Worm (Caenorhabditis elegans): ENCODE measurements around the gene thn-5.
"Not testable (repeated sequence)": the region's sequence is repeated elsewhere in the genome, so short reads cannot be mapped to it uniquely, and the experiment has no call there.

- TF ChIP-seq R02D3.7 (tag; optimal IDR thresholded peaks at IDR 0.05); jun-1 (tag; optimal IDR thresholded peaks at IDR 0.05); pqm-1 (tag; optimal IDR thresholded peaks at IDR 0.05); saeg-2 (GFP tag; IDR thresholded peaks at IDR 0.05); ztf-11 (tag; optimal IDR thresholded peaks at IDR 0.05): not testable (repeated sequence)
Measured at ce11 chrIV:5226552-5226951, 4.1 kb upstream of the thn-5 start, which contains the start of gene nsph-4.1.

All from whole organism, L4 larva.